Worm (Caenorhabditis elegans): Measurements from ENCODE around the gene nhr-232.

nhr-232 gene

DNA sequence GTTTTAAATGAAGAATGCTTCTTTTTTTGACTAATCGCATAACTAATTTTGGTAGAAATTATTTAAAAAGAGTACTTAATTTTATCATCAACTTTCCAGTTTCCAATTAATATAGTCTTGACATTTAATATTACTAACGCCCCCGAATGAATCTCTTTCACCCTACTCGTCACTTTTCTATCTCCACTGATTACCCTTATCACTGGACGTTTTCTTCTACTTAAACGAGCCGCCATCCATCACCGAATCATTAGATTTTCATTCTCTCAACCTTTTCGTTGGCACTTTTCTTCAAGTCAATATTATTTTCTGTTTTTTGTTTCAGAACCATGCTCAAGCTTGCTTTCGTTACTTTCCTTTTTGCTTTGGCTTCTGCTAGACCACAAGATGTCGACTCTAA lies 21.6 kb downstream of the nhr-232 start, which contains the start of gene lys-1:
TSS of gene lys-1 (plus strand) at position 326 of the 400 bp plus-strand sequence.
- no peak for TF ChIP-seq scrt-1 (GFP tag; IDR thresholded peaks at IDR 0.05)

DNA sequence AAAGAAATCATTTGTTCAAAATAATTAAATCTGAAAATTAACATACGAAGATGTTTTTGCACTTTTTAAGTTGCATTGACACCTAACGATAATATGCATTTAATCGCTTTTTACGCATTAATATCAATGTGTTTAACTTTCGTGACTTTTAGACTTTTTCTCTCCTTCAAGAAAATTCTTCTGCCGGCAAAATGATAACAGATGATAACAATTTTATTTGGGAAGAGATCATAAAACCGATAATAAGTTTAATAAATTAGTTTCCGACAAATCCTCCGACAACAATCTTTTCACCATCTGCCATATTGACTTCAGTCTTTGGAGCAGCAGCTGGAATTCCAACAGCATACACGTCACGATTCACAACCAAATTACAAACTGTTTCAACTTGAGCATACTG lies 24.1 kb downstream of the nhr-232 start:
- TF ChIP-seq tbx-37 (GFP tag; conservative IDR thresholded peaks at IDR 0.05), result no peak
- no peak for TF ChIP-seq F13C5.2 (tag; optimal IDR thresholded peaks at IDR 0.05)
- no peak for TF ChIP-seq ceh-13 (GFP tag; optimal IDR thresholded peaks at IDR 0.05)
- no peak for TF ChIP-seq tra-4 (tag; optimal IDR thresholded peaks at IDR 0.05)
- no peak for TF ChIP-seq hmbx-1 (tag; optimal IDR thresholded peaks at IDR 0.05)
- TF ChIP-seq pes-1 (GFP tag; IDR thresholded peaks at IDR 0.05), result no peak
- TF ChIP-seq B0310.2 (tag; optimal IDR thresholded peaks at IDR 0.05), result no peak
- TF ChIP-seq ceh-36 (tag; optimal IDR thresholded peaks at IDR 0.05), result no peak
- TF ChIP-seq scrt-1 (GFP tag; IDR thresholded peaks at IDR 0.05), result no peak
- no peak for TF ChIP-seq ama-1 (optimal IDR thresholded peaks at IDR 0.05)
- no peak for TF ChIP-seq ets-7 (tag; optimal IDR thresholded peaks at IDR 0.05)
- TF ChIP-seq hmg-4 (GFP tag; optimal IDR thresholded peaks at IDR 0.05), result no peak
- no peak for TF ChIP-seq sea-1 (GFP tag; conservative IDR thresholded peaks at IDR 0.05)
- TF ChIP-seq flt-1 (GFP tag; IDR thresholded peaks at IDR 0.05), result no peak
- no peak for TF ChIP-seq hnd-1 (tag; optimal IDR thresholded peaks at IDR 0.05)
- no peak for TF ChIP-seq tbx-11 (GFP tag; IDR thresholded peaks at IDR 0.05)
- no peak for TF ChIP-seq aly-1 (tag; optimal IDR thresholded peaks at IDR 0.05)

DNA sequence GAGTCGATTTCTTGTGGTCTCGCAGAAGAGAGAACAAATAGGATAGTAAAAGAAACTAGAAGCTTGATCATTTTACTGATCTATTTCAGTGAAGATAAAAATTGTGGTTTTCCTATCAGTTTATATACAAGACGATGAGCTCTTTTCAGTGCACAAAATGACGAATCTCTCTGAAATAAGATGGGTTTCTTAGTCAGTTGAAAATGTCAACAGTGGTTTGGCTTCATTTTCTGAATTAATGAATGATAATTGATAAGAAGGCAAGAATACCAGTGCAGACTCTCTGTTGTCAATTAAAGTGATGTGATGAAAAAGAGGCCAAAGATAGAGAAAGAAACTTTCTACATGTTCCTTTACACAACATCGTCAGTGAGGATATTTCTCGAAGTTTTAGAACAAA lies 25.4 kb downstream of the nhr-232 start, which contains the start of gene lys-2:
TSS of gene lys-2 (minus strand) at position 101 of the 400 bp plus-strand sequence.
- TF ChIP-seq ets-7 (tag; optimal IDR thresholded peaks at IDR 0.05) (no peak), hmbx-1 (tag; optimal IDR thresholded peaks at IDR 0.05) (no peak), scrt-1 (GFP tag; IDR thresholded peaks at IDR 0.05) (no peak), hnd-1 (tag; optimal IDR thresholded peaks at IDR 0.05) (no peak), flt-1 (GFP tag; IDR thresholded peaks at IDR 0.05) (no peak), sea-1 (GFP tag; conservative IDR thresholded peaks at IDR 0.05) (no peak), tra-4 (tag; optimal IDR thresholded peaks at IDR 0.05) (no peak), ama-1 (optimal IDR thresholded peaks at IDR 0.05) (no peak), tbx-11 (GFP tag; IDR thresholded peaks at IDR 0.05) (no peak), ceh-13 (GFP tag; optimal IDR thresholded peaks at IDR 0.05) (no peak), ceh-36 (tag; optimal IDR thresholded peaks at IDR 0.05) (no peak), B0310.2 (tag; optimal IDR thresholded peaks at IDR 0.05) (no peak), F13C5.2 (tag; optimal IDR thresholded peaks at IDR 0.05) (no peak), hmg-4 (GFP tag; optimal IDR thresholded peaks at IDR 0.05) (no peak), aly-1 (tag; optimal IDR thresholded peaks at IDR 0.05) (no peak), tbx-37 (GFP tag; conservative IDR thresholded peaks at IDR 0.05) (no peak), pes-1 (GFP tag; IDR thresholded peaks at IDR 0.05) (no peak)

DNA sequence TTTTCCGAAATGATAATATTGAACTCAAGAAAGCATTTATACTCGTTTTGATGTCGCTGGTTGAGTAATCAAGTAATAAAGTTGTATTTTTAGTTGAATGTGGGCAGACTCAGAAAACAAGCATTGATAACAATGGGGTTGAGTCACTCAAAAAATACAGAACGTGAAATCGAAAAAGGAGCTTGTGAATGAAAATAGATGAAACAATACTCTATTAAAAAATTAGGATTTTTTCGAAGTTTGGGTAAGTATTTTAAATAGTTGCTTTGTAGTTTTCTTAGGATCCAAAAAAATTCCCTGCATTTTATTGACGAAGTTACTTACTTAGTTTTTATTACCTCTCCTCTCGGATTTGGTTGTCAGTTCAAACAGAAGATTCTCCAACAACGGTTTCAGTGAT lies 27.5 kb downstream of the nhr-232 start, which contains the start of gene lys-3:
TSS of gene lys-3 (minus strand) at position 101 of the 400 bp plus-strand sequence.
- TF ChIP-seq B0310.2 (tag; optimal IDR thresholded peaks at IDR 0.05) (no peak), hmbx-1 (tag; optimal IDR thresholded peaks at IDR 0.05) (no peak), aly-1 (tag; optimal IDR thresholded peaks at IDR 0.05) (no peak), hnd-1 (tag; optimal IDR thresholded peaks at IDR 0.05) (no peak), tbx-37 (GFP tag; conservative IDR thresholded peaks at IDR 0.05) (no peak), scrt-1 (GFP tag; IDR thresholded peaks at IDR 0.05) (no peak), ceh-13 (GFP tag; optimal IDR thresholded peaks at IDR 0.05) (no peak)

DNA sequence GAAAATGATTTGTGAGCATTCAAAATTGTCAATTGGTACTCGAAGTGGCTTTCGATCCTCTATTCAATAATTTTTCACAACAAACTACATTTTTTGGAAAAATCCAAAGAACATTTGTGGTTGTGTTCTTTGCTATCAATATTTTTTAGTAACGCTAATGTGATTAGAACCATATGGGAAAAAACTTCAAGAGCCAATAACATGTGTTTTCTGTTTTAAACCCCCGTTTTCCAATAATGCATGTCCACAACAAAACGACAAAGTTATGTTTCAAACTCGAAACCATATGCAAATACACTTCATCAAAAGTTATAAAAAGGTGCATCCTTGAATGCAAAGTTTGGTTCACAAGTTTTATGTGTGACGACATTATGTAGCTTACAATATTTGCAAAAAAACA lies 29.9 kb downstream of the nhr-232 start:
- TF ChIP-seq pes-1 (GFP tag; IDR thresholded peaks at IDR 0.05), result no peak
- no peak for TF ChIP-seq ets-7 (tag; optimal IDR thresholded peaks at IDR 0.05)
- no peak for TF ChIP-seq ceh-13 (GFP tag; optimal IDR thresholded peaks at IDR 0.05)
- no peak for TF ChIP-seq hmbx-1 (tag; optimal IDR thresholded peaks at IDR 0.05)
- no peak for TF ChIP-seq tra-4 (tag; optimal IDR thresholded peaks at IDR 0.05)
- no peak for TF ChIP-seq B0310.2 (tag; optimal IDR thresholded peaks at IDR 0.05)
- TF ChIP-seq hnd-1 (tag; optimal IDR thresholded peaks at IDR 0.05), result no peak
- TF ChIP-seq hmg-4 (GFP tag; optimal IDR thresholded peaks at IDR 0.05), result no peak
- no peak for TF ChIP-seq aly-1 (tag; optimal IDR thresholded peaks at IDR 0.05)
- no peak for TF ChIP-seq ama-1 (optimal IDR thresholded peaks at IDR 0.05)
- no peak for TF ChIP-seq F13C5.2 (tag; optimal IDR thresholded peaks at IDR 0.05)
- no peak for TF ChIP-seq scrt-1 (GFP tag; IDR thresholded peaks at IDR 0.05)
- no peak for TF ChIP-seq tbx-11 (GFP tag; IDR thresholded peaks at IDR 0.05)
- no peak for TF ChIP-seq sea-1 (GFP tag; conservative IDR thresholded peaks at IDR 0.05)
- no peak for TF ChIP-seq tbx-37 (GFP tag; conservative IDR thresholded peaks at IDR 0.05)

DNA sequence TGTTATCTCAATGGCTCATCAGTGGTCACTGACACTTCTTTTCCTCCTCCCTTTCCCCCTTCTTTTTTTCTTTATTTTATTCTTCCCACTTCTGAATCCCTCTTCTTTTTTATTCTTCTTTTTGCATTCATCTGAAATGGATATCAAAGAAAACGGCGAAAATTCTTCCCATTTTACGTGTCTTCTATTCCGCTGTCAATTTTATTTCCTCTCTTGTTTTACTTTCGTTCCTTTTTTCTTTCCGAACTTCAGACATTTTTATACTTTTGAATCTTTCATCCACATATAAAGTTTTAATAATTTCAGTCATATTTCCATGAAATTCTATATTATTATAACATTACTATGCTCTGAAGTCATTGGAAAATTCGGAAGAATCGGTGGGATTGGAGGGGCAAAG lies 31.3 kb downstream of the nhr-232 start, which contains the start of gene B0024.3:
TSS of gene B0024.3 (plus strand) at position 301 of the 400 bp plus-strand sequence.
- no peak for TF ChIP-seq hnd-1 (tag; optimal IDR thresholded peaks at IDR 0.05)

DNA sequence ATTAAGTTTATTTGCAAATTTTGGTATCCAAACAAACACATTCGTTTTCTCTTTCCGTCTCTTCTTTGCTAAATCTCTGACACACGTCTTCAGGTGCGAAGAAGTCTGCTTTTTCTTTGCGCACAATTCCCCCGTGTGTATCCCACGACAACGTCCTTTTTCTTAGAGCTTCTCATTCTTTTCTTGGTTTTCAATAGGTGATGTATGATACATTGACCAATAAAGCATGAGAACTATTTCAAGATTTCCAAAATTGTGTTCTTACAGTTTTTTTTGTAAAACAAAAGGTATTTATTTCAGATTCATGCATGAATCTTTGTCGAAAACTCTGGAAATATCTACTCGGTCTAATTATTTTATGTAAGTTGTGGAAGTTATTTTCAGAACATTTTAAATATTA lies 33.8 kb downstream of the nhr-232 start, which contains the start of gene B0024.15:
TSS of gene B0024.15 (plus strand) at position 301 of the 400 bp plus-strand sequence.
- TF ChIP-seq hnd-1 (tag; optimal IDR thresholded peaks at IDR 0.05) (no peak), tra-4 (tag; optimal IDR thresholded peaks at IDR 0.05) (no peak), ceh-36 (tag; optimal IDR thresholded peaks at IDR 0.05) (no peak), B0310.2 (tag; optimal IDR thresholded peaks at IDR 0.05) (no peak), ets-7 (tag; optimal IDR thresholded peaks at IDR 0.05) (no peak), scrt-1 (GFP tag; IDR thresholded peaks at IDR 0.05) (no peak), tbx-11 (GFP tag; IDR thresholded peaks at IDR 0.05) (no peak), tbx-37 (GFP tag; conservative IDR thresholded peaks at IDR 0.05) (no peak), hmbx-1 (tag; optimal IDR thresholded peaks at IDR 0.05) (no peak), hmg-4 (GFP tag; optimal IDR thresholded peaks at IDR 0.05) (no peak), ceh-13 (GFP tag; optimal IDR thresholded peaks at IDR 0.05) (no peak), sea-1 (GFP tag; conservative IDR thresholded peaks at IDR 0.05) (no peak), aly-1 (tag; optimal IDR thresholded peaks at IDR 0.05) (no peak), pes-1 (GFP tag; IDR thresholded peaks at IDR 0.05) (no peak)

DNA sequence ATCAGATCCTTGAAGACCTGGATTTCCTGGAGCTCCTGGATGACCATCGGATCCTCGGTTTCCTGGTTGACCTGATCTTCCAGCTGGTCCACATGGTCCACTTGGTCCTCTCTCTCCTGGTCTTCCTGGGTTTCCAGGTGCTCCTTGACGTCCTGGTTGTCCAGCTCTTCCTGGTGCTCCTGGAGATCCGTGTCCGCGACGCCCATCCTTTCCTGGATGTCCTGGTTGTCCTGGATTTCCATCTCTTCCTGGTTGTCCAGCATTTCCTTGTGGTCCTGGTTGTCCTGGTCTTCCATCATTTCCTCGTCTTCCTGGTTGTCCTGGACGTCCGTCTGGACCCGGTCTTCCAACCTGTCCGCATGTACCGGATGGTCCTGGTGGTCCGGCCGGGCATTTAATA lies 35.9 kb downstream of the nhr-232 start:
- no peak for TF ChIP-seq sea-1 (GFP tag; conservative IDR thresholded peaks at IDR 0.05)
- TF ChIP-seq hnd-1 (tag; optimal IDR thresholded peaks at IDR 0.05), result no peak
- no peak for TF ChIP-seq flt-1 (GFP tag; IDR thresholded peaks at IDR 0.05)
- TF ChIP-seq tra-4 (tag; optimal IDR thresholded peaks at IDR 0.05), result no peak
- no peak for TF ChIP-seq ceh-13 (GFP tag; optimal IDR thresholded peaks at IDR 0.05)
- TF ChIP-seq tbx-11 (GFP tag; IDR thresholded peaks at IDR 0.05), result no peak
- TF ChIP-seq scrt-1 (GFP tag; IDR thresholded peaks at IDR 0.05), result no peak
